Fruit fly (Drosophila melanogaster) whole organism, pupa: ENCODE results near the gene GstD9.

Experiments used
- CG10348 ChIP-seq: fragments of 200-800 bp; sonication (Bioruptor generic); IDR thresholded peaks from 2 replicates; pipeline ENCODE4 v1.3.6; 2022; ENCODE audit warnings: missing biosample characterization, missing genetic modification characterization
- CG12605 ChIP-seq: fragments of 200-800 bp; sonication (Bioruptor generic); IDR thresholded peaks from 2 replicates; pipeline ENCODE4 v1.3.6; 2022; ENCODE audit warnings: missing biosample characterization, missing genetic modification characterization
- CG13204 ChIP-seq: fragments of 200-800 bp; sonication (Bioruptor generic); optimal IDR thresholded peaks from 2 replicates; lab custom pipeline; 2018; ENCODE audit warnings: missing biosample characterization, mild to moderate bottlenecking, missing genetic modification characterization, moderate library complexity
- CG14655 ChIP-seq: fragments of 200-800 bp; sonication (Bioruptor generic); optimal IDR thresholded peaks from 3 replicates; lab custom pipeline; 2017; ENCODE audit warnings: mild to moderate bottlenecking, missing biosample characterization, missing genetic modification reagents, missing genetic modification characterization
- CG17806 ChIP-seq: fragments of 200-800 bp; sonication (Bioruptor generic); optimal IDR thresholded peaks from 2 replicates; lab custom pipeline; 2018; ENCODE audit warnings: missing biosample characterization, mild to moderate bottlenecking, missing genetic modification characterization, moderate library complexity
- CG34367 ChIP-seq: fragments of 200-800 bp; sonication (Bioruptor generic); optimal IDR thresholded peaks from 2 replicates; lab custom pipeline; 2018; ENCODE audit warnings: missing biosample characterization, mild to moderate bottlenecking, missing genetic modification characterization
- CG4496 ChIP-seq: fragments of 200-800 bp; sonication (Bioruptor generic); IDR thresholded peaks from 3 replicates; pipeline ENCODE4 v1.3.6; 2022; ENCODE audit warnings: missing biosample characterization, missing genetic modification characterization
- CG8159 ChIP-seq: fragments of 200-800 bp; sonication (Bioruptor generic); optimal IDR thresholded peaks from 3 replicates; lab custom pipeline; 2018; ENCODE audit warnings: missing biosample characterization, mild to moderate bottlenecking, missing genetic modification characterization, moderate library complexity
- CG8301 ChIP-seq: fragments of 200-800 bp; sonication (Bioruptor generic); optimal IDR thresholded peaks from 2 replicates; lab custom pipeline; 2018; ENCODE audit warnings: missing biosample characterization, mild to moderate bottlenecking, missing genetic modification characterization
- CG9948 ChIP-seq: fragments of 200-800 bp; sonication (Bioruptor generic); optimal IDR thresholded peaks from 2 replicates; lab custom pipeline; 2018; ENCODE audit warnings: missing biosample characterization, mild to moderate bottlenecking, missing genetic modification characterization, moderate library complexity
- D1 ChIP-seq: fragments of 200-800 bp; sonication (Bioruptor generic); optimal IDR thresholded peaks from 2 replicates; lab custom pipeline; 2018; ENCODE audit warnings: missing biosample characterization, mild to moderate bottlenecking, missing genetic modification characterization, moderate library complexity
- EcR ChIP-seq: fragments of 200-800 bp; sonication (Bioruptor generic); optimal IDR thresholded peaks from 3 replicates; lab custom pipeline; 2019; ENCODE audit warnings: missing biosample characterization, missing genetic modification characterization, mild to moderate bottlenecking, moderate library complexity, missing genetic modification reagents
- Ets98B ChIP-seq: fragments of 200-800 bp; sonication (Bioruptor generic); IDR thresholded peaks from 2 replicates; pipeline ENCODE4 v1.3.6; 2022; ENCODE audit warnings: missing biosample characterization, missing genetic modification characterization
- Pif1A ChIP-seq: fragments of 200-800 bp; sonication (Bioruptor generic); optimal IDR thresholded peaks from 3 replicates; lab custom pipeline; 2016; ENCODE audit warnings: missing biosample characterization, missing genetic modification characterization
- Pif1B ChIP-seq: fragments of 200-800 bp; sonication (Bioruptor generic); optimal IDR thresholded peaks from 3 replicates; lab custom pipeline; 2016; ENCODE audit warnings: missing biosample characterization, missing genetic modification characterization
- Snoo ChIP-seq: fragments of 200-800 bp; sonication (Bioruptor generic); optimal IDR thresholded peaks from 3 replicates; lab custom pipeline; 2017; ENCODE audit warnings: missing biosample characterization, mild to moderate bottlenecking, missing genetic modification characterization, inconsistent platforms
- fd96Ca ChIP-seq: fragments of 200-800 bp; sonication (Bioruptor generic); IDR thresholded peaks from 3 replicates; pipeline ENCODE4 v1.3.6; 2022; ENCODE audit warnings: missing biosample characterization, missing genetic modification characterization
- gl ChIP-seq: fragments of 200-800 bp; sonication (Bioruptor generic); optimal IDR thresholded peaks from 2 replicates; lab custom pipeline; 2018; ENCODE audit warnings: missing biosample characterization, mild to moderate bottlenecking, missing genetic modification characterization

GstD9 gene

dm6 chr3R:12363544-12363943, 3.8 kb downstream of the GstD9 start:
- TF ChIP-seq CG14655 (GFP tag; lab: Kevin White, UChicago) (no peak), CG10348 (no peak), CG9948 (no peak), CG12605 (GFP tag; lab: Robert Waterston, UW) (no peak), gl (tag; lab: Kevin White, UChicago) (no peak), CG8301 (tag; lab: Kevin White, UChicago) (no peak), CG17806 (no peak), Snoo (no peak), Pif1A (no peak)

dm6 chr3R:12361962-12362497, 5.3 kb downstream of the GstD9 start:
- TF ChIP-seq CG9948 (no peak), Ets98B (GFP tag; lab: Robert Waterston, UW) (no peak), CG14655 (GFP tag; lab: Kevin White, UChicago) (no peak), Pif1A (no peak), Pif1B (GFP tag; lab: Kevin White, UChicago) (no peak), CG8159 (no peak)

- TF ChIP-seq Snoo, result no peak
- peak; percentile 33; the same call in 1 of the 2 replicates for TF ChIP-seq Ets98B (GFP tag; lab: Robert Waterston, UW)
- TF ChIP-seq CG10348, result no peak
- TF ChIP-seq CG17806, result no peak
- no peak for TF ChIP-seq fd96Ca (GFP tag; lab: Robert Waterston, UW)
Measured at dm6 chr3R:12359837-12360236, 7.5 kb downstream of the GstD9 start, which contains the start of gene CG4115. CG4115 (plus strand) TSS chr3R:12360008.

- TF ChIP-seq Pif1A (no peak), Ets98B (GFP tag; lab: Robert Waterston, UW) (no peak), D1 (tag; lab: Kevin White, UChicago) (no peak)
Measured at dm6 chr3R:12356044-12356443, 11.3 kb downstream of the GstD9 start, which contains the start of gene MBD-R2. MBD-R2 (minus strand) TSS chr3R:12356265.

- TF ChIP-seq CG13204 (GFP tag; lab: Kevin White, UChicago), result no peak
- TF ChIP-seq Pif1B (GFP tag; lab: Kevin White, UChicago), result no peak
- no peak for TF ChIP-seq CG4496 (GFP tag; lab: Robert Waterston, UW)
- TF ChIP-seq CG8301 (tag; lab: Kevin White, UChicago), result no peak
- no peak for TF ChIP-seq gl (tag; lab: Kevin White, UChicago)
- TF ChIP-seq CG34367 (tag; lab: Kevin White, UChicago), result no peak
- no peak for TF ChIP-seq Pif1A
Measured at dm6 chr3R:12352003-12352402, 15.4 kb downstream of the GstD9 start, which contains the start of gene CG10041. CG10041 (minus strand) TSS chr3R:12352103.

dm6 chr3R:12350497-12350896, 16.9 kb downstream of the GstD9 start, which contains the start of gene CG10038:
CG10038 (minus strand) TSS chr3R:12350644.
- TF ChIP-seq CG4496 (GFP tag; lab: Robert Waterston, UW) (peak; percentile 35; the same call in 1 of the 3 replicates), CG17806 (peak; percentile 5), CG12605 (GFP tag; lab: Robert Waterston, UW) (no peak), D1 (tag; lab: Kevin White, UChicago) (peak; percentile 55), CG34367 (tag; lab: Kevin White, UChicago) (no peak)

dm6 chr3R:12347659-12348058, 19.7 kb downstream of the GstD9 start:
- TF ChIP-seq CG34367 (tag; lab: Kevin White, UChicago) (no peak), Ets98B (GFP tag; lab: Robert Waterston, UW) (no peak), gl (tag; lab: Kevin White, UChicago) (no peak), EcR (GFP tag; lab: Kevin White, UChicago) (no peak), CG12605 (GFP tag; lab: Robert Waterston, UW) (no peak), CG8301 (tag; lab: Kevin White, UChicago) (no peak), CG14655 (GFP tag; lab: Kevin White, UChicago) (no peak), CG13204 (GFP tag; lab: Kevin White, UChicago) (no peak), fd96Ca (GFP tag; lab: Robert Waterston, UW) (no peak), CG4496 (GFP tag; lab: Robert Waterston, UW) (no peak)
- TF ChIP-seq, all 21 proteins: peak for 0

- TF ChIP-seq CG14655 (GFP tag; lab: Kevin White, UChicago) (no peak), CG8159 (peak; percentile 15)
- TF ChIP-seq, all 21 proteins: peak for 1
Measured at dm6 chr3R:12345989-12346388, 21.4 kb downstream of the GstD9 start.
